Fruit fly (Drosophila melanogaster) whole organism, adult: Measurements from ENCODE around the gene PGRP-SB1.

Source experiments
- CG11617 ChIP-seq: fragments of 200-800 bp; sonication (Bioruptor generic); optimal IDR thresholded peaks from 2 replicates; lab custom pipeline; 2017; ENCODE audit warnings: mild to moderate bottlenecking, missing biosample characterization, missing genetic modification reagents, missing genetic modification characterization
- CG12768 ChIP-seq: fragments of 200-800 bp; sonication (Bioruptor generic); optimal IDR thresholded peaks from 2 replicates; lab custom pipeline; 2017; ENCODE audit warnings: missing biosample characterization, missing genetic modification characterization, mild to moderate bottlenecking, moderate library complexity, missing genetic modification reagents
- CG33017 ChIP-seq: fragments of 200-800 bp; sonication (Bioruptor generic); optimal IDR thresholded peaks from 2 replicates; lab custom pipeline; 2018; ENCODE audit warnings: missing biosample characterization, mild to moderate bottlenecking, missing genetic modification characterization, moderate library complexity
- CG5204 ChIP-seq: fragments of 200-800 bp; sonication (Bioruptor generic); optimal IDR thresholded peaks from 2 replicates; lab custom pipeline; 2016; ENCODE audit warnings: missing biosample characterization, missing genetic modification characterization
- CG7045 ChIP-seq: fragments of 200-800 bp; sonication (Bioruptor generic); optimal IDR thresholded peaks from 2 replicates; lab custom pipeline; 2017; ENCODE audit warnings: missing biosample characterization, mild to moderate bottlenecking, missing genetic modification characterization
- CG7101 ChIP-seq: fragments of 200-800 bp; sonication (Bioruptor generic); optimal IDR thresholded peaks from 2 replicates; lab custom pipeline; 2018; ENCODE audit warnings: missing biosample characterization, mild to moderate bottlenecking, missing genetic modification characterization, moderate library complexity
- Crg-1 ChIP-seq: fragments of 200-800 bp; sonication (Bioruptor generic); optimal IDR thresholded peaks from 2 replicates; lab custom pipeline; 2016; ENCODE audit warnings: missing biosample characterization, missing genetic modification characterization
- Hr96 ChIP-seq: fragments of 200-800 bp; sonication (Bioruptor generic); optimal IDR thresholded peaks from 2 replicates; lab custom pipeline; 2016; ENCODE audit warnings: missing biosample characterization, missing genetic modification characterization
- Mnt ChIP-seq: fragments of 200-800 bp; sonication (Bioruptor generic); optimal IDR thresholded peaks from 2 replicates; lab custom pipeline; 2016; ENCODE audit warnings: missing biosample characterization, mild to moderate bottlenecking, missing genetic modification characterization
- bab1 ChIP-seq: fragments of 200-800 bp; sonication (Bioruptor generic); optimal IDR thresholded peaks from 3 replicates; lab custom pipeline; 2019; ENCODE audit warnings: missing biosample characterization, mild to moderate bottlenecking, missing genetic modification characterization, moderate library complexity
- cnc ChIP-seq, 2 experiments: fragments of >200 bp; optimal IDR thresholded peaks; 2 replicates each; lab custom pipeline; 2017
- kay ChIP-seq: fragments of 200-800 bp; sonication (Bioruptor generic); peaks from one replicate; lab custom pipeline; 2016; ENCODE audit warnings: missing biosample characterization, missing genetic modification characterization, borderline replicate concordance
- ovo ChIP-seq: fragments of 200-800 bp; sonication (Bioruptor generic); optimal IDR thresholded peaks from 2 replicates; lab custom pipeline; 2016; ENCODE audit warnings: missing biosample characterization, missing genetic modification characterization

- no peak for TF ChIP-seq CG5204
- no peak for TF ChIP-seq Mnt (GFP tag; lab: Kevin White, UChicago)
- TF ChIP-seq CG33017 (tag; lab: Kevin White, UChicago): no peak
- no peak for TF ChIP-seq kay (GFP tag; lab: Kevin White, UChicago)
- TF ChIP-seq cnc (optimal IDR thresholded peaks at IDR 0.05; lab: Kevin White, UChicago): no peak
- TF ChIP-seq ovo (GFP tag; lab: Kevin White, UChicago): no peak
- no peak for TF ChIP-seq bab1 (GFP tag; lab: Kevin White, UChicago)
- no peak for TF ChIP-seq CG7045 (GFP tag; lab: Kevin White, UChicago)
- TF ChIP-seq Crg-1: no peak
- no peak for TF ChIP-seq CG7101 (tag; lab: Kevin White, UChicago)
- TF ChIP-seq CG12768: no peak
- no peak for TF ChIP-seq CG11617 (GFP tag; lab: Kevin White, UChicago)
- TF ChIP-seq Hr96 (GFP tag; lab: Kevin White, UChicago): no peak
These were observed 31.7 kb upstream of the PGRP-SB1 start for dm6 chr3L:16759483-16759882.
